Fruit fly (Drosophila melanogaster): ENCODE measurements around the gene tex.

Gene tex

dm6 chr3R:8290940-8291339, 17.5 kb downstream of the tex start, which contains the start of gene CG31464:
Gene CG31464, plus strand, starts transcription at chr3R:8291240.
- no peak for TF ChIP-seq pad (GFP tag; optimal IDR thresholded peaks at IDR 0.05)
- TF ChIP-seq CG7045 (GFP tag; optimal IDR thresholded peaks at IDR 0.05): no peak

- TF ChIP-seq CG7101 (tag; optimal IDR thresholded peaks at IDR 0.05) (no peak), CG11617 (GFP tag; optimal IDR thresholded peaks at IDR 0.05) (no peak), CG14711 (tag; optimal IDR thresholded peaks at IDR 0.05) (no peak), toe (GFP tag; optimal IDR thresholded peaks at IDR 0.05) (no peak)
Observed at dm6 chr3R:8290478-8290877, 18.0 kb downstream of the tex start, which contains the start of gene CG11672. Gene CG11672, minus strand, starts transcription at chr3R:8290578.

dm6 chr3R:8288790-8289189, 19.7 kb downstream of the tex start:
- TF ChIP-seq cic (GFP tag; optimal IDR thresholded peaks at IDR 0.05): no peak
- no peak for TF ChIP-seq CG7045 (GFP tag; optimal IDR thresholded peaks at IDR 0.05)
- TF ChIP-seq pad (GFP tag; optimal IDR thresholded peaks at IDR 0.05): no peak
- TF ChIP-seq Crg-1 (GFP tag; optimal IDR thresholded peaks at IDR 0.05): no peak
- no peak for TF ChIP-seq Mnt (GFP tag; optimal IDR thresholded peaks at IDR 0.05)
- no peak for TF ChIP-seq CG11617 (GFP tag; optimal IDR thresholded peaks at IDR 0.05)

- TF ChIP-seq ovo (GFP tag; optimal IDR thresholded peaks at IDR 0.05): no peak
- no peak for TF ChIP-seq CG12768 (GFP tag; optimal IDR thresholded peaks at IDR 0.05)
Observed at dm6 chr3R:8287697-8288096, 20.7 kb downstream of the tex start, which contains the start of gene Nazo. Gene Nazo, plus strand, starts transcription at chr3R:8287876.

- TF ChIP-seq CG33017 (tag; optimal IDR thresholded peaks at IDR 0.05) (no peak), CG14711 (tag; optimal IDR thresholded peaks at IDR 0.05) (no peak), CG11617 (GFP tag; optimal IDR thresholded peaks at IDR 0.05) (no peak), kay (GFP tag; ENCODE audit: borderline replicate concordance) (no peak), CG1620 (GFP tag; optimal IDR thresholded peaks at IDR 0.05) (no peak), ovo (GFP tag; optimal IDR thresholded peaks at IDR 0.05) (no peak), toe (GFP tag; optimal IDR thresholded peaks at IDR 0.05) (no peak), bab1 (GFP tag; optimal IDR thresholded peaks at IDR 0.05) (no peak), CG5204 (GFP tag; optimal IDR thresholded peaks at IDR 0.05) (no peak)
Observed at dm6 chr3R:8285727-8286344, 22.6 kb downstream of the tex start.

dm6 chr3R:8284234-8284633, 24.2 kb downstream of the tex start:
- TF ChIP-seq Clk (GFP tag; optimal IDR thresholded peaks at IDR 0.05) (no peak), pad (GFP tag; optimal IDR thresholded peaks at IDR 0.05) (no peak), ovo (GFP tag; optimal IDR thresholded peaks at IDR 0.05) (no peak), CG12768 (GFP tag; optimal IDR thresholded peaks at IDR 0.05) (no peak), cic (GFP tag; optimal IDR thresholded peaks at IDR 0.05) (no peak), CG14711 (tag; optimal IDR thresholded peaks at IDR 0.05) (no peak), CG7045 (GFP tag; optimal IDR thresholded peaks at IDR 0.05) (no peak), Mnt (GFP tag; optimal IDR thresholded peaks at IDR 0.05) (no peak), toe (GFP tag; optimal IDR thresholded peaks at IDR 0.05) (no peak), CG33017 (tag; optimal IDR thresholded peaks at IDR 0.05) (no peak), CG1620 (GFP tag; optimal IDR thresholded peaks at IDR 0.05) (no peak), CG7101 (tag; optimal IDR thresholded peaks at IDR 0.05) (no peak)

- no peak for TF ChIP-seq CG12768 (GFP tag; optimal IDR thresholded peaks at IDR 0.05)
- TF ChIP-seq toe (GFP tag; optimal IDR thresholded peaks at IDR 0.05): no peak
- TF ChIP-seq CG7101 (tag; optimal IDR thresholded peaks at IDR 0.05): no peak
- TF ChIP-seq CG11617 (GFP tag; optimal IDR thresholded peaks at IDR 0.05): no peak
Observed at dm6 chr3R:8282727-8283126, 25.7 kb downstream of the tex start.

dm6 chr3R:8279970-8280369, 28.5 kb downstream of the tex start:
- TF ChIP-seq CG11617 (GFP tag; optimal IDR thresholded peaks at IDR 0.05) (no peak), cic (GFP tag; optimal IDR thresholded peaks at IDR 0.05) (no peak), tj (GFP tag; optimal IDR thresholded peaks at IDR 0.05) (no peak), ovo (GFP tag; optimal IDR thresholded peaks at IDR 0.05) (no peak), CG5204 (GFP tag; optimal IDR thresholded peaks at IDR 0.05) (no peak), CG1620 (GFP tag; optimal IDR thresholded peaks at IDR 0.05) (no peak), kay (GFP tag; ENCODE audit: borderline replicate concordance) (no peak), CG7045 (GFP tag; optimal IDR thresholded peaks at IDR 0.05) (no peak), CG14711 (tag; optimal IDR thresholded peaks at IDR 0.05) (no peak), CG7101 (tag; optimal IDR thresholded peaks at IDR 0.05) (no peak), bab1 (GFP tag; optimal IDR thresholded peaks at IDR 0.05) (no peak), cnc (optimal IDR thresholded peaks at IDR 0.05) (no peak), CG12768 (GFP tag; optimal IDR thresholded peaks at IDR 0.05) (no peak), Mnt (GFP tag; optimal IDR thresholded peaks at IDR 0.05) (no peak), Clk (GFP tag; optimal IDR thresholded peaks at IDR 0.05) (no peak), pad (GFP tag; optimal IDR thresholded peaks at IDR 0.05) (no peak), Crg-1 (GFP tag; optimal IDR thresholded peaks at IDR 0.05) (no peak)

Data from whole organism, adult.